Worm (Caenorhabditis elegans): Measurements from ENCODE around the gene C53D6.4.
A peak's percentile ranks its signal among the peaks of the same experiment; 100 is the strongest.

DNA sequence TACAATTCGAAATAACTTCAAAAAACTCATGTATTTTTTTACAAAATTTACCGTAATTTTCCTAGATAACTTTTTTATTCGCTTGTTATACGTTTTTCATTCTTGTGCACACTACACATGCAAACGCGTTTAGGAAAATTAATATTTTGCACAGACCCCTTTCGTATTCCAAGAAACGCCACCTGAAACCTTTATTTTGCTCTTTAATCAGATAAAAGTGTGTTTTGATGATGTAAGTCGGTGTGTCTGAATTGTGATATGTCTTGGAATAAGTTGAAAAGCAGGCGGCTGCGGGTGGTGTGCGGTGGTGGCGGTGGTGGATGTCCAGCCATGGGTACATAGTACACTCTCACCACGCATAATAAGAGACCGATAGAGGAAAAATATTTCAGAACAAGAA, 32.7 kb upstream of the C53D6.4 start:
- TF ChIP-seq ama-1 (optimal IDR thresholded peaks at IDR 0.05) (no peak), snpc-4 (tag; optimal IDR thresholded peaks at IDR 0.05) (no peak), unc-98 (GFP tag; IDR thresholded peaks at IDR 0.05) (no peak), lin-13 (GFP tag; optimal IDR thresholded peaks at IDR 0.05) (no peak), hlh-4 (tag; optimal IDR thresholded peaks at IDR 0.05) (peak; percentile 83)
